Fruit fly (Drosophila melanogaster) whole organism, embryonic: Measurements from ENCODE around the gene CAH1.

Experiments
- Abd-B ChIP-seq: fragments of 200-800 bp; sonication (Bioruptor generic); optimal IDR thresholded peaks from 2 replicates; lab custom pipeline; 2018; ENCODE audit warnings: missing biosample characterization, mild to moderate bottlenecking, missing genetic modification characterization, moderate library complexity
- B-H1 ChIP-seq: fragments of 200-800 bp; sonication (Bioruptor generic); IDR thresholded peaks from 3 replicates; pipeline ENCODE4 v1.3.6; 2022; ENCODE audit warnings: missing biosample characterization, missing genetic modification characterization
- CG11093 ChIP-seq: fragments of 200-800 bp; sonication (Bioruptor generic); IDR thresholded peaks from 3 replicates; pipeline ENCODE4 v1.3.6; 2022; ENCODE audit warnings: missing biosample characterization, missing genetic modification characterization
- CG11247 ChIP-seq: fragments of 200-800 bp; sonication (Bioruptor generic); IDR thresholded peaks from 2 replicates; pipeline ENCODE4 v1.3.6; 2022; ENCODE audit warnings: missing biosample characterization, missing genetic modification characterization
- CG12391 ChIP-seq: fragments of 200-800 bp; sonication (Bioruptor generic); optimal IDR thresholded peaks from 3 replicates; lab custom pipeline; 2018; ENCODE audit warnings: missing biosample characterization, mild to moderate bottlenecking, missing genetic modification characterization, moderate library complexity
- CG12942 ChIP-seq: fragments of 200-800 bp; sonication (Bioruptor generic); optimal IDR thresholded peaks from 3 replicates; lab custom pipeline; 2016; ENCODE audit warnings: missing biosample characterization, missing genetic modification characterization
- CG13894 ChIP-seq: fragments of 200-800 bp; sonication (Bioruptor generic); optimal IDR thresholded peaks from 3 replicates; lab custom pipeline; 2018; ENCODE audit warnings: missing biosample characterization, mild to moderate bottlenecking, missing genetic modification characterization, moderate library complexity
- CG14667 ChIP-seq: fragments of 200-800 bp; sonication (Bioruptor generic); IDR thresholded peaks from 2 replicates; pipeline ENCODE4 v1.3.6; 2022; ENCODE audit warnings: missing biosample characterization, missing genetic modification characterization
- CG16813 ChIP-seq: fragments of 200-800 bp; sonication (Bioruptor generic); IDR thresholded peaks from 3 replicates; pipeline ENCODE4 v1.3.6; 2022; ENCODE audit warnings: missing biosample characterization, missing genetic modification characterization; ENCODE audit not compliant: partially characterized antibody
- CG2202 ChIP-seq: fragments of 200-800 bp; sonication (Bioruptor generic); optimal IDR thresholded peaks from 2 replicates; lab custom pipeline; 2018; ENCODE audit warnings: missing biosample characterization, mild to moderate bottlenecking, missing genetic modification characterization
- CG3838 ChIP-seq: fragments of 200-800 bp; sonication (Bioruptor generic); optimal IDR thresholded peaks from 3 replicates; lab custom pipeline; 2016; ENCODE audit warnings: missing biosample characterization, missing genetic modification characterization
- CG4282 ChIP-seq: fragments of 200-800 bp; sonication (Bioruptor generic); optimal IDR thresholded peaks from 2 replicates; lab custom pipeline; 2016; ENCODE audit warnings: missing biosample characterization, missing genetic modification characterization
- CG6854 ChIP-seq: fragments of 200-800 bp; sonication (Bioruptor generic); optimal IDR thresholded peaks from 3 replicates; lab custom pipeline; 2017; ENCODE audit warnings: missing biosample characterization, mild to moderate bottlenecking, missing genetic modification characterization
- CG9727 ChIP-seq: fragments of 200-800 bp; sonication (Bioruptor generic); optimal IDR thresholded peaks from 3 replicates; lab custom pipeline; 2017; ENCODE audit warnings: missing biosample characterization, mild to moderate bottlenecking, missing genetic modification characterization
- Dll ChIP-seq: fragments of 200-800 bp; sonication (Bioruptor generic); IDR thresholded peaks from 4 replicates; pipeline ENCODE4 v1.3.6; 2022; ENCODE audit warnings: missing biosample characterization, missing genetic modification characterization; ENCODE audit not compliant: partially characterized antibody
- HLH3B ChIP-seq: fragments of 200-800 bp; sonication (Bioruptor generic); IDR thresholded peaks from 2 replicates; pipeline ENCODE4 v1.3.6; 2022; ENCODE audit warnings: missing biosample characterization, missing genetic modification characterization
- Hsf ChIP-seq: fragments of 200-800 bp; sonication (Bioruptor generic); optimal IDR thresholded peaks from 3 replicates; lab custom pipeline; 2016; ENCODE audit warnings: missing biosample characterization, missing genetic modification characterization
- Med ChIP-seq: fragments of 200-800 bp; sonication (Bioruptor generic); peaks from one replicate; lab custom pipeline; 2016; ENCODE audit warnings: missing biosample characterization, missing genetic modification characterization, mild to moderate bottlenecking, inconsistent platforms, moderate library complexity
- Nf-YA ChIP-seq: fragments of 200-800 bp; sonication (Bioruptor generic); IDR thresholded peaks from 2 replicates; pipeline ENCODE4 v1.3.6; 2022; ENCODE audit warnings: missing biosample characterization, missing genetic modification characterization
- Oaz ChIP-seq: fragments of 200-800 bp; sonication (Bioruptor generic); IDR thresholded peaks from 2 replicates; pipeline ENCODE4 v1.3.6; 2022; ENCODE audit warnings: missing biosample characterization, missing genetic modification characterization
- Optix ChIP-seq: fragments of 200-800 bp; sonication (Bioruptor generic); IDR thresholded peaks from 3 replicates; pipeline ENCODE4 v1.3.6; 2022; ENCODE audit warnings: missing biosample characterization, missing genetic modification characterization
- Ptx1 ChIP-seq: fragments of 200-800 bp; sonication (Bioruptor generic); IDR thresholded peaks from 2 replicates; pipeline ENCODE4 v1.3.6; 2022; ENCODE audit warnings: missing biosample characterization, missing genetic modification characterization
- Spps ChIP-seq: fragments of 200-800 bp; sonication (Bioruptor generic); optimal IDR thresholded peaks from 2 replicates; lab custom pipeline; 2018; ENCODE audit warnings: missing biosample characterization, mild to moderate bottlenecking, missing genetic modification characterization
- TFAM ChIP-seq: fragments of 200-800 bp; sonication (Bioruptor generic); optimal IDR thresholded peaks from 2 replicates; lab custom pipeline; 2017; ENCODE audit warnings: missing biosample characterization, missing genetic modification characterization, inconsistent platforms
- Taf1 ChIP-seq: fragments of 200-800 bp; sonication (Bioruptor generic); IDR thresholded peaks from 2 replicates; pipeline ENCODE4 v1.3.6; 2022; ENCODE audit warnings: missing biosample characterization, missing genetic modification characterization
- abd-A ChIP-seq: fragments of 200-800 bp; sonication (Bioruptor generic); optimal IDR thresholded peaks from 3 replicates; lab custom pipeline; 2019; ENCODE audit warnings: missing biosample characterization, mild to moderate bottlenecking, missing genetic modification characterization, moderate library complexity
- bbx ChIP-seq: fragments of 200-800 bp; sonication (Bioruptor generic); IDR thresholded peaks from 2 replicates; pipeline ENCODE4 v1.3.6; 2022; ENCODE audit warnings: missing biosample characterization, missing genetic modification characterization; ENCODE audit not compliant: partially characterized antibody
- bowl ChIP-seq: fragments of 200-800 bp; sonication (Bioruptor generic); IDR thresholded peaks from 2 replicates; pipeline ENCODE4 v1.3.6; 2022; ENCODE audit warnings: missing biosample characterization, missing genetic modification characterization
- chn ChIP-seq: fragments of 200-800 bp; sonication (Bioruptor generic); optimal IDR thresholded peaks from 2 replicates; lab custom pipeline; 2016; ENCODE audit warnings: missing biosample characterization, missing genetic modification characterization
- eve ChIP-seq, 2 experiments: fragments of >200 bp; optimal IDR thresholded peaks; 2 replicates each; lab custom pipeline; 2017; ENCODE audit warnings: missing biosample characterization in 2 of 2, missing genetic modification characterization in 2 of 2
- gce ChIP-seq: fragments of 200-800 bp; sonication (Bioruptor generic); IDR thresholded peaks from 3 replicates; pipeline ENCODE4 v1.3.6; 2022; ENCODE audit warnings: missing biosample characterization, missing genetic modification characterization
- grau ChIP-seq: fragments of 200-800 bp; optimal IDR thresholded peaks from 3 replicates; lab custom pipeline; 2019; ENCODE audit warnings: missing biosample characterization, mild to moderate bottlenecking, missing genetic modification characterization, moderate library complexity
- inv ChIP-seq: fragments of 200-800 bp; sonication (Bioruptor generic); IDR thresholded peaks from 2 replicates; pipeline ENCODE4 v1.3.6; 2022; ENCODE audit warnings: missing biosample characterization, missing genetic modification characterization; ENCODE audit not compliant: partially characterized antibody
- kay ChIP-seq: fragments of 200-800 bp; sonication (Bioruptor generic); optimal IDR thresholded peaks from 2 replicates; lab custom pipeline; 2016; ENCODE audit warnings: missing biosample characterization, missing genetic modification characterization
- luna ChIP-seq: fragments of 200-800 bp; sonication (Bioruptor generic); optimal IDR thresholded peaks from 2 replicates; lab custom pipeline; 2016; ENCODE audit warnings: missing biosample characterization, missing genetic modification characterization
- mld ChIP-seq: fragments of 200-800 bp; sonication (Bioruptor generic); IDR thresholded peaks from 3 replicates; pipeline ENCODE4 v1.3.6; 2022; ENCODE audit warnings: missing biosample characterization, missing genetic modification characterization; ENCODE audit not compliant: partially characterized antibody
- nau ChIP-seq: fragments of 200-800 bp; sonication (Bioruptor generic); optimal IDR thresholded peaks from 3 replicates; lab custom pipeline; 2017; ENCODE audit warnings: missing biosample characterization, mild to moderate bottlenecking, missing genetic modification characterization, missing genetic modification reagents
- nerfin-1 ChIP-seq: fragments of 200-800 bp; sonication (Bioruptor generic); optimal IDR thresholded peaks from 3 replicates; lab custom pipeline; 2019; ENCODE audit warnings: missing biosample characterization, mild to moderate bottlenecking, missing genetic modification characterization, moderate library complexity
- nerfin-2 ChIP-seq: fragments of 200-800 bp; sonication (Bioruptor generic); IDR thresholded peaks from 2 replicates; pipeline ENCODE4 v1.3.6; 2022; ENCODE audit warnings: missing biosample characterization, missing genetic modification characterization; ENCODE audit not compliant: partially characterized antibody
- pan ChIP-seq, 4 experiments: fragments of >200 bp in 3 of 4; fragments of 200-800 bp in 1 of 4; sonication (Bioruptor generic) in 1 of 4; optimal IDR thresholded peaks in 3 of 4; IDR thresholded peaks in 1 of 4; 2 replicates each; pipeline versions ENCODE4 v1.3.6 to Lab custom; 2017 to 2022; ENCODE audit warnings: missing biosample characterization in 2 of 4, missing genetic modification characterization in 2 of 4, mixed read lengths in 1 of 4
- pb ChIP-seq: fragments of 200-800 bp; sonication (Bioruptor generic); optimal IDR thresholded peaks from 3 replicates; lab custom pipeline; 2016; ENCODE audit warnings: missing biosample characterization, missing genetic modification characterization
- pho ChIP-seq: fragments of 200-800 bp; sonication (Bioruptor generic); optimal IDR thresholded peaks from 2 replicates; lab custom pipeline; 2016; ENCODE audit warnings: missing biosample characterization, missing genetic modification characterization
- repo ChIP-seq: fragments of 200-800 bp; sonication (Bioruptor generic); optimal IDR thresholded peaks from 2 replicates; lab custom pipeline; 2016; ENCODE audit warnings: missing biosample characterization, missing genetic modification characterization
- tgo ChIP-seq: fragments of 200-800 bp; sonication (Bioruptor generic); IDR thresholded peaks from 3 replicates; pipeline ENCODE4 v1.3.6; 2022; ENCODE audit warnings: missing biosample characterization, missing genetic modification characterization
- tio ChIP-seq: fragments of 200-800 bp; sonication (Bioruptor generic); optimal IDR thresholded peaks from 2 replicates; lab custom pipeline; 2017; ENCODE audit warnings: missing biosample characterization, missing genetic modification characterization, inconsistent platforms
- tna ChIP-seq: fragments of 200-800 bp; sonication (Bioruptor generic); IDR thresholded peaks from 2 replicates; pipeline ENCODE4 v1.3.6; 2022; ENCODE audit warnings: missing biosample characterization, missing genetic modification characterization; ENCODE audit not compliant: partially characterized antibody
- ttk ChIP-seq: fragments of 200-800 bp; sonication (Bioruptor generic); IDR thresholded peaks from 2 replicates; pipeline ENCODE4 v2.1.2; 2022; ENCODE audit warnings: missing biosample characterization, missing genetic modification characterization
- tup ChIP-seq: fragments of 200-800 bp; sonication (Bioruptor generic); optimal IDR thresholded peaks from 2 replicates; lab custom pipeline; 2016; ENCODE audit warnings: missing biosample characterization, mild to moderate bottlenecking, missing genetic modification characterization, moderate library complexity
- unpg ChIP-seq: fragments of 200-800 bp; sonication (Bioruptor generic); optimal IDR thresholded peaks from 3 replicates; lab custom pipeline; 2018; ENCODE audit warnings: missing biosample characterization, mild to moderate bottlenecking, missing genetic modification characterization, moderate library complexity
- wor ChIP-seq: fragments of 200-800 bp; sonication (Bioruptor generic); IDR thresholded peaks from 2 replicates; pipeline ENCODE4 v1.3.6; 2022; ENCODE audit warnings: missing biosample characterization, missing genetic modification characterization
- zfh2 ChIP-seq: fragments of 200-800 bp; sonication (Bioruptor generic); optimal IDR thresholded peaks from 2 replicates; lab custom pipeline; 2016; ENCODE audit warnings: missing biosample characterization, missing genetic modification characterization

The CAH1 gene

dm6 chr2L:13833058-13833457 lies 29.6 kb downstream of the CAH1 start, which contains the start of the genes GatC, PolG2 and Polr2C (continued):
- TF ChIP-seq zfh2 (GFP tag; lab: Kevin White, UChicago) (peak; percentile 55), CG11247 (GFP tag; lab: Robert Waterston, UW) (peak; percentile 61), mld (GFP tag; lab: Robert Waterston, UW) (peak; percentile 78; the same call in 2 of the 3 replicates), repo (no peak), CG9727 (GFP tag; lab: Kevin White, UChicago) (peak; percentile 24), CG2202 (no peak), Hsf (peak; percentile 37), CG16813 (GFP tag; lab: Robert Waterston, UW) (peak; percentile 78), luna (GFP tag; lab: Kevin White, UChicago) (no peak), pho (GFP tag; lab: Kevin White, UChicago) (peak; percentile 5), eve (GFP tag; optimal IDR thresholded peaks at IDR 0.05; lab: Kevin White, UChicago) (no peak), tna (GFP tag; lab: Robert Waterston, UW) (peak; percentile 90), ttk (GFP tag; lab: Robert Waterston, UW) (peak; percentile 10; the same call in 1 of the 2 replicates), Optix (GFP tag; lab: Robert Waterston, UW) (no peak), bowl (0 out of 2 replicates have a peak, but pooled peaks have one; percentile 4), Spps (tag; lab: Kevin White, UChicago) (no peak), gce (GFP tag; lab: Robert Waterston, UW) (no peak), nerfin-2 (GFP tag; lab: Robert Waterston, UW) (peak; percentile 81), TFAM (GFP tag; lab: Kevin White, UChicago) (no peak), tio (GFP tag; lab: Kevin White, UChicago) (no peak), nau (no peak), Oaz (GFP tag; lab: Robert Waterston, UW) (no peak), wor (no peak), Nf-YA (GFP tag; lab: Robert Waterston, UW) (no peak), abd-A (no peak), pb (GFP tag; lab: Kevin White, UChicago) (no peak), chn (GFP tag; lab: Kevin White, UChicago) (peak; percentile 58), CG3838 (GFP tag; lab: Kevin White, UChicago) (peak; percentile 60), CG13894 (no peak), tgo (GFP tag; lab: Robert Waterston, UW) (peak; percentile 38; the same call in 1 of the 3 replicates), Ptx1 (GFP tag; lab: Robert Waterston, UW) (peak; percentile 60), CG12391 (tag; lab: Kevin White, UChicago) (peak; percentile 69), bbx (GFP tag; lab: Robert Waterston, UW) (peak; percentile 76), HLH3B (GFP tag; lab: Robert Waterston, UW) (no peak; the same call in 1 of the 2 replicates), Abd-B (peak; percentile 36), CG11093 (no peak), kay (GFP tag; lab: Kevin White, UChicago) (no peak), grau (tag; lab: Kevin White, UChicago) (peak; percentile 65), CG12942 (peak; percentile 11), CG14667 (GFP tag; lab: Robert Waterston, UW) (no peak), tup (GFP tag; lab: Kevin White, UChicago) (no peak), nerfin-1 (tag; lab: Kevin White, UChicago) (no peak), pan (optimal IDR thresholded peaks at IDR 0.05; lab: Kevin White, UChicago) (no peak), pan (GFP tag; optimal IDR thresholded peaks at IDR 0.05 in 1 of 2, IDR thresholded peaks at IDR 0.05 in 1 of 2) (no peak), Dll (GFP tag; lab: Robert Waterston, UW) (peak; percentile 80), CG4282 (GFP tag; lab: Kevin White, UChicago) (no peak), unpg (GFP tag; lab: Kevin White, UChicago) (no peak), B-H1 (GFP tag; lab: Robert Waterston, UW) (no peak; the same call in 2 of the 3 replicates), Med (GFP tag; lab: Kevin White, UChicago) (peak; percentile 81), CG6854 (no peak), Taf1 (GFP tag; lab: Robert Waterston, UW) (no peak), inv (GFP tag; lab: Robert Waterston, UW) (peak; percentile 72)
